Worm (Caenorhabditis elegans) whole organism, young adult: ENCODE results near the gene smr-1.

Experiments used
- B0035.1 ChIP-seq: sonication (generic microtip); optimal IDR thresholded peaks from 2 replicates; lab custom pipeline; 2016; ENCODE audit warnings: missing genetic modification characterization, mild to moderate bottlenecking, missing compliant biosample characterization, missing genotype, missing genetic modification reagents
- B0336.3 ChIP-seq: fragments of 200-800 bp; sonication (Bioruptor generic); IDR thresholded peaks from 2 replicates; pipeline ENCODE4 v1.3.6; 2022; ENCODE audit warnings: missing genetic modification characterization, missing compliant biosample characterization
- C17E4.6 ChIP-seq: fragments of 200-800 bp; sonication (Bioruptor generic); IDR thresholded peaks from 2 replicates; pipeline ENCODE4 v1.3.6; 2022; ENCODE audit warnings: missing genetic modification reagents, missing genetic modification characterization, missing compliant biosample characterization
- F23B12.7 ChIP-seq: sonication (generic microtip); optimal IDR thresholded peaks from 2 replicates; lab custom pipeline; 2017; ENCODE audit warnings: missing genetic modification characterization, mild to moderate bottlenecking, missing compliant biosample characterization, antibody characterized with exemption, moderate library complexity; ENCODE audit not compliant: insufficient read depth
- F33H1.4 ChIP-seq: fragments of 200-800 bp; sonication (Bioruptor generic); IDR thresholded peaks from 2 replicates; pipeline ENCODE4 v1.3.6; 2022; ENCODE audit warnings: missing genetic modification reagents, missing genetic modification characterization, missing compliant biosample characterization
- F37B4.10 ChIP-seq: fragments of 200-800 bp; sonication (Bioruptor generic); IDR thresholded peaks from 2 replicates; pipeline ENCODE4 v1.3.6; 2022; ENCODE audit warnings: missing genetic modification characterization, missing compliant biosample characterization
- F52B5.7 ChIP-seq: sonication (generic microtip); optimal IDR thresholded peaks from 2 replicates; lab custom pipeline; 2016; ENCODE audit warnings: mild to moderate bottlenecking, missing genetic modification characterization, missing compliant biosample characterization
- T26A5.8 ChIP-seq: sonication (generic microtip); optimal IDR thresholded peaks from 2 replicates; lab custom pipeline; 2016; ENCODE audit warnings: missing genetic modification characterization, missing compliant biosample characterization
- Y53F4B.3 ChIP-seq: fragments of 200-800 bp; sonication (Bioruptor generic); IDR thresholded peaks from 2 replicates; pipeline ENCODE4 v1.3.6; 2022; ENCODE audit warnings: missing genetic modification reagents, missing genetic modification characterization, missing compliant biosample characterization
- Y79H2A.3 ChIP-seq: fragments of 200-800 bp; sonication (Bioruptor generic); conservative IDR thresholded peaks from 2 replicates; pipeline ENCODE4 v1.3.6; 2022; ENCODE audit warnings: missing genetic modification reagents, missing genetic modification characterization, missing compliant biosample characterization
- atf-7 ChIP-seq: sonication (generic microtip); optimal IDR thresholded peaks from 2 replicates; lab custom pipeline; 2017; ENCODE audit warnings: mild to moderate bottlenecking, missing genetic modification characterization, missing compliant biosample characterization
- cebp-1 ChIP-seq, 2 experiments: fragments of 200-800 bp in 1 of 2; sonication (Bioruptor generic) in 1 of 2; sonication (generic microtip) in 1 of 2; IDR thresholded peaks in 1 of 2; optimal IDR thresholded peaks in 1 of 2; 2 replicates each; pipeline versions ENCODE4 v1.3.6 to Lab custom; 2017 to 2022; ENCODE audit warnings: missing compliant biosample characterization in 2 of 2, missing genetic modification characterization in 2 of 2, mild to moderate bottlenecking in 1 of 2, missing genetic modification reagents in 1 of 2, moderate library complexity in 1 of 2
- ceh-100 ChIP-seq: fragments of 200-800 bp; sonication (Bioruptor generic); IDR thresholded peaks from 2 replicates; pipeline ENCODE4 v1.3.6; 2022; ENCODE audit warnings: missing genetic modification reagents, missing genetic modification characterization, missing compliant biosample characterization
- ceh-27 ChIP-seq: fragments of 200-800 bp; sonication (Bioruptor generic); optimal IDR thresholded peaks from 2 replicates; lab custom pipeline; 2018; ENCODE audit warnings: mild to moderate bottlenecking, missing genetic modification characterization, moderate library complexity, missing compliant biosample characterization
- ceh-79 ChIP-seq: sonication (generic microtip); optimal IDR thresholded peaks from 2 replicates; lab custom pipeline; 2017; ENCODE audit warnings: mild to moderate bottlenecking, missing genetic modification characterization, missing compliant biosample characterization
- ceh-91 ChIP-seq: fragments of 200-800 bp; sonication (Bioruptor generic); IDR thresholded peaks from 2 replicates; pipeline ENCODE4 v1.3.6; 2022; ENCODE audit warnings: missing genetic modification reagents, missing genetic modification characterization, missing compliant biosample characterization
- chd-7 ChIP-seq: sonication (generic microtip); optimal IDR thresholded peaks from 2 replicates; lab custom pipeline; 2016; ENCODE audit warnings: mild to moderate bottlenecking, missing genetic modification characterization, moderate library complexity, missing compliant biosample characterization
- dpff-1 ChIP-seq: sonication (generic microtip); optimal IDR thresholded peaks from 2 replicates; lab custom pipeline; 2017; ENCODE audit warnings: mild to moderate bottlenecking, missing genetic modification characterization, missing compliant biosample characterization
- egrh-3 ChIP-seq: fragments of 200-800 bp; sonication (Bioruptor generic); IDR thresholded peaks from 2 replicates; pipeline ENCODE4 v1.3.6; 2022; ENCODE audit warnings: missing genetic modification reagents, missing genetic modification characterization, missing compliant biosample characterization
- ekl-4 ChIP-seq: fragments of 200-800 bp; sonication (Bioruptor generic); IDR thresholded peaks from 2 replicates; pipeline ENCODE4 v1.3.6; 2022; ENCODE audit warnings: missing genetic modification reagents, missing genetic modification characterization, missing compliant biosample characterization
- ets-4 ChIP-seq: fragments of 200-800 bp; sonication (Bioruptor generic); optimal IDR thresholded peaks from 2 replicates; lab custom pipeline; 2018; ENCODE audit warnings: mild to moderate bottlenecking, missing genetic modification characterization, missing compliant biosample characterization
- him-1 ChIP-seq: sonication (generic microtip); optimal IDR thresholded peaks from 2 replicates; lab custom pipeline; 2016; ENCODE audit warnings: missing genotype, missing genetic modification reagents, missing genetic modification characterization, missing compliant biosample characterization
- hrde-1 ChIP-seq: sonication (generic microtip); optimal IDR thresholded peaks from 2 replicates; lab custom pipeline; 2016; ENCODE audit warnings: missing genetic modification characterization, mild to moderate bottlenecking, missing compliant biosample characterization, moderate library complexity, missing genotype, missing genetic modification reagents, borderline replicate concordance
- lin-40 ChIP-seq: sonication (generic microtip); optimal IDR thresholded peaks from 2 replicates; lab custom pipeline; 2016; ENCODE audit warnings: missing genetic modification characterization, mild to moderate bottlenecking, missing compliant biosample characterization, missing genotype, missing genetic modification reagents
- lir-1 ChIP-seq: fragments of 200-800 bp; sonication (Bioruptor generic); conservative IDR thresholded peaks from 2 replicates; pipeline ENCODE4 v1.3.6; 2022; ENCODE audit warnings: missing genetic modification reagents, missing genetic modification characterization, missing compliant biosample characterization
- madf-6 ChIP-seq: fragments of 200-800 bp; sonication (Bioruptor generic); IDR thresholded peaks from 2 replicates; pipeline ENCODE4 v1.3.6; 2022; ENCODE audit warnings: missing genetic modification reagents, missing genetic modification characterization, missing compliant biosample characterization
- madf-8 ChIP-seq: fragments of 200-800 bp; sonication (Bioruptor generic); conservative IDR thresholded peaks from 2 replicates; pipeline ENCODE4 v1.3.6; 2022; ENCODE audit warnings: missing genetic modification reagents, missing genetic modification characterization, missing compliant biosample characterization
- mcd-1 ChIP-seq: fragments of 200-800 bp; sonication (Bioruptor generic); IDR thresholded peaks from 2 replicates; pipeline ENCODE4 v1.3.6; 2022; ENCODE audit warnings: missing genetic modification reagents, missing genetic modification characterization, missing compliant biosample characterization
- mel-28 ChIP-seq: sonication (generic microtip); optimal IDR thresholded peaks from 2 replicates; lab custom pipeline; 2016; ENCODE audit warnings: borderline replicate concordance, mild to moderate bottlenecking, missing genetic modification characterization, missing compliant biosample characterization
- mes-4 ChIP-seq: sonication (generic microtip); optimal IDR thresholded peaks from 2 replicates; lab custom pipeline; 2016; ENCODE audit warnings: missing genotype, missing genetic modification characterization, missing compliant biosample characterization
- nfya-2 ChIP-seq: fragments of 200-800 bp; sonication (Bioruptor generic); IDR thresholded peaks from 2 replicates; pipeline ENCODE4 v1.3.6; 2022; ENCODE audit warnings: missing genetic modification reagents, missing genetic modification characterization, missing compliant biosample characterization
- nhr-120 ChIP-seq: fragments of 200-800 bp; sonication (Bioruptor generic); IDR thresholded peaks from 2 replicates; pipeline ENCODE4 v1.3.6; 2022; ENCODE audit warnings: missing genetic modification characterization, missing compliant biosample characterization
- nhr-80 ChIP-seq: sonication (generic microtip); optimal IDR thresholded peaks from 2 replicates; lab custom pipeline; 2016; ENCODE audit warnings: missing genetic modification characterization, missing compliant biosample characterization
- pha-4 ChIP-seq: fragments of 150-350 bp; sonication (generic microtip); optimal IDR thresholded peaks from 2 replicates; lab custom pipeline; 2014; ENCODE audit warnings: missing biosample characterization, missing genetic modification reagents, missing genetic modification characterization
- rec-8 ChIP-seq, 2 experiments: sonication (generic microtip); optimal IDR thresholded peaks; 2 replicates each; lab custom pipeline; 2016; ENCODE audit warnings: mild to moderate bottlenecking in 2 of 2, missing genetic modification characterization in 2 of 2, missing genetic modification reagents in 2 of 2, missing genotype in 2 of 2, missing biosample characterization in 1 of 2, missing compliant biosample characterization in 1 of 2, moderate library complexity in 1 of 2
- rpc-1 ChIP-seq, 2 experiments: fragments of 150-350 bp in 1 of 2; sonication (generic microtip) in 1 of 2; optimal IDR thresholded peaks; 2 replicates each; lab custom pipeline; 2014 to 2018; ENCODE audit warnings: missing biosample characterization in 1 of 2, missing genetic modification characterization in 1 of 2, missing genetic modification reagents in 1 of 2, missing genotype in 1 of 2
- somi-1 ChIP-seq: fragments of 200-800 bp; sonication (Bioruptor generic); optimal IDR thresholded peaks from 2 replicates; lab custom pipeline; 2018; ENCODE audit warnings: mild to moderate bottlenecking, missing genetic modification characterization, missing compliant biosample characterization
- tbp1 ChIP-seq: fragments of 200-800 bp; sonication (Bioruptor generic); optimal IDR thresholded peaks from 2 replicates; lab custom pipeline; 2018; ENCODE audit warnings: mild to moderate bottlenecking, missing genetic modification characterization, missing compliant biosample characterization
- tbx-9 ChIP-seq: sonication (generic microtip); optimal IDR thresholded peaks from 2 replicates; lab custom pipeline; 2016; ENCODE audit warnings: borderline replicate concordance, missing genetic modification characterization, inconsistent platforms, missing compliant biosample characterization
- unc-130 ChIP-seq: sonication (generic microtip); optimal IDR thresholded peaks from 2 replicates; lab custom pipeline; 2016; ENCODE audit warnings: missing genetic modification reagents, missing genetic modification characterization, missing compliant biosample characterization
- xnd-1 ChIP-seq: sonication (generic microtip); optimal IDR thresholded peaks from 2 replicates; lab custom pipeline; 2016; ENCODE audit warnings: missing genotype, missing genetic modification reagents, missing genetic modification characterization, missing compliant biosample characterization
- zfh-2 ChIP-seq: fragments of 200-800 bp; sonication (Bioruptor generic); conservative IDR thresholded peaks from 2 replicates; pipeline ENCODE4 v1.3.6; 2022; ENCODE audit warnings: missing genetic modification reagents, missing genetic modification characterization, missing compliant biosample characterization
- zim-3 ChIP-seq: sonication (generic microtip); optimal IDR thresholded peaks from 2 replicates; lab custom pipeline; 2017; ENCODE audit warnings: mild to moderate bottlenecking, missing genetic modification characterization, moderate library complexity, missing compliant biosample characterization

Gene smr-1

ce11 chrIII:1135925-1136324 lies 7.0 kb upstream of the smr-1 start, which contains the start of gene lgc-46:
Gene lgc-46, minus strand, starts transcription at chrIII:1136025.
- TF ChIP-seq ceh-79 (tag; lab: Kevin White, UChicago) (no peak), cebp-1 (GFP tag; IDR thresholded peaks at IDR 0.05; lab: Robert Waterston, UW) (no peak), cebp-1 (tag; optimal IDR thresholded peaks at IDR 0.05; lab: Kevin White, UChicago) (no peak), zfh-2 (GFP tag; lab: Robert Waterston, UW) (no peak), pha-4 (tag; lab: Kevin White, UChicago) (no peak), egrh-3 (GFP tag; lab: Robert Waterston, UW) (no peak), lir-1 (GFP tag; lab: Robert Waterston, UW) (no peak), B0336.3 (GFP tag; lab: Robert Waterston, UW) (no peak), ceh-100 (GFP tag; lab: Robert Waterston, UW) (no peak), B0035.1 (no peak), C17E4.6 (GFP tag; lab: Robert Waterston, UW) (no peak), madf-6 (GFP tag; lab: Robert Waterston, UW) (no peak), tbx-9 (tag; lab: Kevin White, UChicago) (no peak), lin-40 (tag; lab: Kevin White, UChicago) (no peak), F37B4.10 (GFP tag; lab: Robert Waterston, UW) (no peak)
- TF ChIP-seq, all 124 proteins: peak for 0

DNA sequence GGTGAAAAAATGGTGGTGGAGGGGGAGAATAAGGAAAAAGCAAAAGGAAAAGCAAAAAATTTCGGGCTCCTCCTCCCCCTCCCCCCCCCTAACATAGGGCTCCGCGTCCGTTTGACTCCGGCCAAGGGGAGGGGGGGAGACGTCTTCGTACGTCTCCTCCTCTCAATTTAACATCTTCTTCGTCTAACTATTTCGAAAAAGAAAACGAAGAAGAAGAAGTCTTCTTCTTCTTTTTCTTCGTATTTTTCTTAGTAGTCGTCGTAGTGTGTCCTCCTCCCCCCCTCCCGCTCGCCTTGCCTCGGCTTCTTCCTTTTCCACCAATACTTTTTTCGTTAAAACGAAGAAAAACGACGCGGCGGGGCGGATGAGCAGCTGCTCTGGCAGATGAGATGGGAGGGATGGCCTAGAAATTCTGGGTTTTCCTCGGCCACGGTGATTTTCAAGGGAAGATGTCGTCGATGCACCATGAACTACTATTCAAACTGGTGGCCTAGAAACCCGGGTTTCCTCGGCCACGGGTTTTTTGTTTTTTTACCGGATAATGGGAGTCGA lies 6.1 kb upstream of the smr-1 start:
- no peak for TF ChIP-seq rpc-1 (optimal IDR thresholded peaks at IDR 0.05; lab: Kevin White, UChicago)
- TF ChIP-seq rpc-1 (tag; optimal IDR thresholded peaks at IDR 0.05; lab: Kevin White, UChicago), result no peak
- TF ChIP-seq Y79H2A.3 (GFP tag; lab: Robert Waterston, UW), result no peak
- TF ChIP-seq zfh-2 (GFP tag; lab: Robert Waterston, UW), result peak; percentile 79
- no peak for TF ChIP-seq tbp1 (GFP tag; lab: Kevin White, UChicago)
- TF ChIP-seq Y53F4B.3 (GFP tag; lab: Robert Waterston, UW), result no peak
- TF ChIP-seq F33H1.4 (GFP tag; lab: Robert Waterston, UW), result no peak
- no peak for TF ChIP-seq ceh-91 (GFP tag; lab: Robert Waterston, UW)
- TF ChIP-seq ceh-27 (GFP tag; lab: Kevin White, UChicago), result no peak
- no peak for TF ChIP-seq mes-4
- no peak for TF ChIP-seq him-1
- no peak for TF ChIP-seq xnd-1 (tag; lab: Kevin White, UChicago)
- TF ChIP-seq mel-28, result no peak
- TF ChIP-seq somi-1 (GFP tag; lab: Kevin White, UChicago), result no peak
- TF ChIP-seq F23B12.7, result no peak
- no peak for TF ChIP-seq hrde-1 (tag; lab: Kevin White, UChicago)
- TF ChIP-seq nhr-80 (tag; lab: Kevin White, UChicago), result no peak
- TF ChIP-seq egrh-3 (GFP tag; lab: Robert Waterston, UW), result 0 out of 2 replicates have a peak, but pooled peaks have one; percentile 16

DNA sequence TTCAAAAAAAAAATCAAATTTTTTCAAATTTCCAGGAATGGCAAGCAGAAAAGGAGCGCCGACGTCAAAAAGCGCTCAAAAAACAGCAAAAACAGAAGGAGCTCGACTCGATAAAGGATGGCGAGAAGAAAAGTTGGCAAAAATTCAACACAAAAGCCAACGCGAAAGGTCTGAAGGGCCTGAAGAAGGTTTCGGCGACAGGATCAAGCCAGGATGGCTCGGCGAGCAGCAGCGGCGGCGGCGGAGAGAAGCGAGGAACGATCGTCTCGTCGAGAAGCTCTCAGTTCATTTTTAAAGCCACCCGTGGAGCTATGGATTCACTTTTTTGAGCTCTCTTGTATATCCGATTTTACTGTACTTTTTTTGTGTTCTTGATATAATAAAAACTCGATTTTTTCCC lies 1.8 kb downstream of the smr-1 start:
- TF ChIP-seq nfya-2 (GFP tag; lab: Robert Waterston, UW), result no peak
- TF ChIP-seq zfh-2 (GFP tag; lab: Robert Waterston, UW), result peak; percentile 70
- peak; percentile 9; the same call in 1 of the 2 replicates for TF ChIP-seq egrh-3 (GFP tag; lab: Robert Waterston, UW)

- TF ChIP-seq madf-8 (GFP tag; lab: Robert Waterston, UW) (no peak), ets-4 (GFP tag; lab: Kevin White, UChicago) (no peak), B0035.1 (no peak), F52B5.7 (tag; lab: Kevin White, UChicago) (no peak), mcd-1 (GFP tag; lab: Robert Waterston, UW) (no peak), dpff-1 (tag; lab: Kevin White, UChicago) (no peak), T26A5.8 (tag; lab: Kevin White, UChicago) (no peak), rec-8 (tag; optimal IDR thresholded peaks at IDR 0.05; lab: Kevin White, UChicago) (no peak), ekl-4 (GFP tag; lab: Robert Waterston, UW) (no peak), somi-1 (GFP tag; lab: Kevin White, UChicago) (no peak), unc-130 (GFP tag; lab: Kevin White, UChicago) (no peak), chd-7 (tag; lab: Kevin White, UChicago) (no peak), nhr-120 (no peak), zim-3 (tag; lab: Kevin White, UChicago) (no peak), atf-7 (tag; lab: Kevin White, UChicago) (no peak)
Observed at ce11 chrIII:1147863-1148262, 4.9 kb downstream of the smr-1 start.
